Worm (Caenorhabditis elegans) whole organism, mixed stage, embryonic: ENCODE data around the gene R09H10.7.

Experiments used
- ceh-43 ChIP-seq: fragments of 200-800 bp; sonication (Bioruptor generic); optimal IDR thresholded peaks from 2 replicates; lab custom pipeline; 2018; ENCODE audit warnings: mild to moderate bottlenecking, missing genetic modification characterization, moderate library complexity, missing compliant biosample characterization
- lin-13 ChIP-seq: fragments of 150-350 bp; optimal IDR thresholded peaks from 2 replicates; lab custom pipeline; 2014; ENCODE audit warnings: missing biosample characterization, missing genetic modification characterization
- lin-32 ChIP-seq: fragments of 200-800 bp; sonication (Bioruptor generic); optimal IDR thresholded peaks from 2 replicates; lab custom pipeline; 2018; ENCODE audit warnings: mild to moderate bottlenecking, missing genetic modification characterization, missing compliant biosample characterization
- mep-1 ChIP-seq: fragments of 150-350 bp; optimal IDR thresholded peaks from 2 replicates; lab custom pipeline; 2017; ENCODE audit warnings: missing biosample characterization, missing genetic modification reagents, missing genetic modification characterization, inconsistent platforms
- mls-2 ChIP-seq: sonication (generic microtip); optimal IDR thresholded peaks from 2 replicates; lab custom pipeline; 2016; ENCODE audit warnings: mild to moderate bottlenecking, missing genetic modification characterization, moderate library complexity, missing compliant biosample characterization
- nhr-28 ChIP-seq: fragments of 150-350 bp; optimal IDR thresholded peaks from 2 replicates; lab custom pipeline; 2014; ENCODE audit warnings: missing biosample characterization, missing genetic modification characterization
- snpc-4 ChIP-seq: fragments of 150-350 bp; optimal IDR thresholded peaks from 2 replicates; lab custom pipeline; 2014; ENCODE audit warnings: missing biosample characterization, missing genetic modification characterization

The R09H10.7 gene

ce11 chrIV:10668561-10668960 is 47.6 kb downstream of the R09H10.7 start:
- TF ChIP-seq nhr-28 (tag; lab: Kevin White, UChicago): no peak
- TF ChIP-seq mep-1 (tag; lab: Kevin White, UChicago): no peak
- no peak for TF ChIP-seq ceh-43
- TF ChIP-seq lin-32 (GFP tag; lab: Kevin White, UChicago): no peak
- no peak for TF ChIP-seq lin-13 (tag; lab: Kevin White, UChicago)
- TF ChIP-seq mls-2 (tag; lab: Kevin White, UChicago): no peak
- TF ChIP-seq snpc-4: no peak
